Worm (Caenorhabditis elegans): ENCODE measurements around the gene C27H5.12.

Gene C27H5.12

ce11 chrII:7200051-7200599 is 38.7 kb upstream of the C27H5.12 start, which contains the start of gene pcrg-1 (continued):
- TF ChIP-seq tbx-7 (tag; optimal IDR thresholded peaks at IDR 0.05) (peak; percentile 71), gmeb-2 (tag; optimal IDR thresholded peaks at IDR 0.05) (peak; percentile 78), hlh-13 (GFP tag; optimal IDR thresholded peaks at IDR 0.05) (peak; percentile 92), syd-9 (tag; optimal IDR thresholded peaks at IDR 0.05) (peak; percentile 74), zip-5 (tag; optimal IDR thresholded peaks at IDR 0.05) (peak; percentile 45), ceh-31 (tag; optimal IDR thresholded peaks at IDR 0.05) (peak; percentile 71), che-1 (tag; optimal IDR thresholded peaks at IDR 0.05) (peak; percentile 91), lim-6 (tag; optimal IDR thresholded peaks at IDR 0.05) (peak; percentile 90), dmd-4 (tag; optimal IDR thresholded peaks at IDR 0.05; ENCODE audit: borderline replicate concordance) (peak; percentile 79), pat-9 (tag; optimal IDR thresholded peaks at IDR 0.05) (peak; percentile 88), ttx-3 (tag; optimal IDR thresholded peaks at IDR 0.05) (peak; percentile 77), pag-3 (tag; optimal IDR thresholded peaks at IDR 0.05; ENCODE audit: borderline replicate concordance) (peak; percentile 8), ceh-19 (GFP tag; optimal IDR thresholded peaks at IDR 0.05) (peak; percentile 90), unc-3 (GFP tag; conservative IDR thresholded peaks at IDR 0.05) (peak; percentile 90), unc-3 (tag; optimal IDR thresholded peaks at IDR 0.05) (peak; percentile 66), dve-1 (tag; optimal IDR thresholded peaks at IDR 0.05) (peak; percentile 88), mec-3 (tag; optimal IDR thresholded peaks at IDR 0.05; ENCODE audit: borderline replicate concordance) (peak; percentile 39), madf-2 (tag; optimal IDR thresholded peaks at IDR 0.05) (peak; percentile 85), ceh-14 (tag; optimal IDR thresholded peaks at IDR 0.05) (peak; percentile 91), odd-2 (tag; optimal IDR thresholded peaks at IDR 0.05) (no peak)

- TF ChIP-seq rnt-1 (tag; optimal IDR thresholded peaks at IDR 0.05): no peak
- TF ChIP-seq ceh-22 (tag; optimal IDR thresholded peaks at IDR 0.05): no peak
- no peak for TF ChIP-seq odd-2 (tag; optimal IDR thresholded peaks at IDR 0.05)
- no peak for TF ChIP-seq pag-3 (tag; optimal IDR thresholded peaks at IDR 0.05; ENCODE audit: borderline replicate concordance)
- no peak for TF ChIP-seq fkh-10 (GFP tag; optimal IDR thresholded peaks at IDR 0.05)
- no peak for TF ChIP-seq dmd-4 (tag; optimal IDR thresholded peaks at IDR 0.05; ENCODE audit: borderline replicate concordance)
- TF ChIP-seq ets-4 (tag; optimal IDR thresholded peaks at IDR 0.05): no peak
- no peak for TF ChIP-seq ahr-1 (tag; optimal IDR thresholded peaks at IDR 0.05)
- TF ChIP-seq dve-1 (tag; optimal IDR thresholded peaks at IDR 0.05): no peak
- TF ChIP-seq F13H6.1 (tag; optimal IDR thresholded peaks at IDR 0.05): no peak
- TF ChIP-seq ceh-2 (tag; optimal IDR thresholded peaks at IDR 0.05): no peak
- no peak for TF ChIP-seq ceh-19 (GFP tag; optimal IDR thresholded peaks at IDR 0.05)
- no peak for TF ChIP-seq fkh-6 (tag; optimal IDR thresholded peaks at IDR 0.05)
- no peak for TF ChIP-seq sox-2 (GFP tag; IDR thresholded peaks at IDR 0.05)
- no peak for TF ChIP-seq nhr-11 (tag; optimal IDR thresholded peaks at IDR 0.05)
- no peak for TF ChIP-seq pqm-1 (tag; optimal IDR thresholded peaks at IDR 0.05)
- no peak for TF ChIP-seq K02D7.2 (tag; optimal IDR thresholded peaks at IDR 0.05)
- TF ChIP-seq ceh-45 (GFP tag; IDR thresholded peaks at IDR 0.05): no peak
- no peak for TF ChIP-seq nfya-1 (tag; optimal IDR thresholded peaks at IDR 0.05)
These were observed 37.9 kb upstream of the C27H5.12 start, which contains the start of gene E04F6.6 for ce11 chrII:7199308-7199707. Gene E04F6.6 (minus strand): TSS chrII:7199565.

ce11 chrII:7197434-7197833 is 36.0 kb upstream of the C27H5.12 start:
- TF ChIP-seq lin-11 (tag; optimal IDR thresholded peaks at IDR 0.05) (no peak), pros-1 (tag; optimal IDR thresholded peaks at IDR 0.05) (no peak), ceh-22 (tag; optimal IDR thresholded peaks at IDR 0.05) (no peak), ceh-18 (tag; optimal IDR thresholded peaks at IDR 0.05) (no peak), ceh-31 (tag; optimal IDR thresholded peaks at IDR 0.05) (no peak), nfya-1 (tag; optimal IDR thresholded peaks at IDR 0.05) (no peak), ttx-3 (tag; optimal IDR thresholded peaks at IDR 0.05) (no peak), unc-55 (GFP tag; optimal IDR thresholded peaks at IDR 0.05) (no peak)
